Worm (Caenorhabditis elegans): Measurements from ENCODE around the gene lnp-1.

lnp-1 gene

ce11 chrX:4550987-4551386 is 37.6 kb upstream of the lnp-1 start (continued):
- TF ChIP-seq C16A3.4 (tag; optimal IDR thresholded peaks at IDR 0.05) (peak; percentile 26), dpl-1 (GFP tag; optimal IDR thresholded peaks at IDR 0.05) (peak in 1 of 3 experiments; percentile 3), pqm-1 (tag; optimal IDR thresholded peaks at IDR 0.05) (no peak), unc-62 (GFP tag; optimal IDR thresholded peaks at IDR 0.05) (no peak), nhr-20 (tag; optimal IDR thresholded peaks at IDR 0.05) (peak; percentile 52), blmp-1 (tag; optimal IDR thresholded peaks at IDR 0.05) (peak; percentile 94), nhr-71 (tag; optimal IDR thresholded peaks at IDR 0.05) (peak; percentile 56), skn-1 (tag; optimal IDR thresholded peaks at IDR 0.05) (no peak), nhr-237 (tag; optimal IDR thresholded peaks at IDR 0.05) (no peak), lsy-2 (tag; optimal IDR thresholded peaks at IDR 0.05) (peak in 1 of 2 experiments; percentile 30)

ce11 chrX:4553033-4553432 is 35.5 kb upstream of the lnp-1 start:
- TF ChIP-seq nhr-77 (tag; optimal IDR thresholded peaks at IDR 0.05) = no peak
- no peak for TF ChIP-seq sup-37 (GFP tag; optimal IDR thresholded peaks at IDR 0.05)
- TF ChIP-seq snu-23 (GFP tag; optimal IDR thresholded peaks at IDR 0.05) = no peak
- TF ChIP-seq Y116A8C.19 (tag; optimal IDR thresholded peaks at IDR 0.05; ENCODE audit: borderline replicate concordance) = no peak
- no peak for TF ChIP-seq lin-35 (GFP tag; optimal IDR thresholded peaks at IDR 0.05)
- TF ChIP-seq unc-130 (tag; optimal IDR thresholded peaks at IDR 0.05) = no peak
- TF ChIP-seq xbp-1 (tag; optimal IDR thresholded peaks at IDR 0.05) = no peak

ce11 chrX:4553491-4553890 is 35.1 kb upstream of the lnp-1 start:
- TF ChIP-seq snu-23 (GFP tag; optimal IDR thresholded peaks at IDR 0.05) = peak; percentile 17
- TF ChIP-seq blmp-1 (tag; optimal IDR thresholded peaks at IDR 0.05) = peak; percentile 32
- peak; percentile 72 for TF ChIP-seq lin-14 (GFP tag; optimal IDR thresholded peaks at IDR 0.05)
- no peak for TF ChIP-seq efl-3 (GFP tag; optimal IDR thresholded peaks at IDR 0.05)
- peak in 1 of 2 experiments; percentile 13 for TF ChIP-seq lsy-2 (tag; optimal IDR thresholded peaks at IDR 0.05)
- peak; percentile 87 for TF ChIP-seq grh-1 (GFP tag; IDR thresholded peaks at IDR 0.05)
- TF ChIP-seq efl-1 (optimal IDR thresholded peaks at IDR 0.05) = no peak
- peak in 1 of 2 experiments; percentile 32 for TF ChIP-seq efl-1 (GFP tag; optimal IDR thresholded peaks at IDR 0.05 in 1 of 2)
- peak in 1 of 2 experiments; percentile 40 for TF ChIP-seq lin-35 (GFP tag; optimal IDR thresholded peaks at IDR 0.05)
- TF ChIP-seq sup-37 (GFP tag; optimal IDR thresholded peaks at IDR 0.05) = no peak
- peak in 1 of 2 experiments; percentile 11 for TF ChIP-seq mdl-1 (tag; optimal IDR thresholded peaks at IDR 0.05)
- TF ChIP-seq nhr-85 (tag) = peak; percentile 88
- TF ChIP-seq fos-1 (tag; optimal IDR thresholded peaks at IDR 0.05) = no peak
- peak; percentile 27 for TF ChIP-seq nhr-71 (tag; optimal IDR thresholded peaks at IDR 0.05)

- TF ChIP-seq nhr-28 (tag; optimal IDR thresholded peaks at IDR 0.05) (no peak), unc-30 (tag; optimal IDR thresholded peaks at IDR 0.05) (no peak), ceh-8 (GFP tag; optimal IDR thresholded peaks at IDR 0.05) (no peak), nhr-85 (tag) (peak; percentile 68), elt-2 (tag; optimal IDR thresholded peaks at IDR 0.05) (no peak), vab-15 (tag; optimal IDR thresholded peaks at IDR 0.05) (no peak), nhr-90 (tag; optimal IDR thresholded peaks at IDR 0.05; ENCODE audit: poor library complexity) (no peak)
These were observed 34.2 kb upstream of the lnp-1 start, which contains the start of gene ham-2 for ce11 chrX:4554385-4554784. Gene ham-2, plus strand, starts transcription at chrX:4554685.

- TF ChIP-seq nhr-90 (tag; optimal IDR thresholded peaks at IDR 0.05; ENCODE audit: poor library complexity) (no peak), nhr-85 (tag) (peak; percentile 81), blmp-1 (tag; optimal IDR thresholded peaks at IDR 0.05) (peak; percentile 43), lin-14 (GFP tag; optimal IDR thresholded peaks at IDR 0.05) (peak; percentile 37)
These were observed 32.5 kb upstream of the lnp-1 start for ce11 chrX:4556028-4556427.

- TF ChIP-seq rnt-1 (tag; optimal IDR thresholded peaks at IDR 0.05) (no peak), lin-15B (tag; optimal IDR thresholded peaks at IDR 0.05) (no peak), lin-35 (GFP tag; optimal IDR thresholded peaks at IDR 0.05) (no peak), sptf-1 (tag; optimal IDR thresholded peaks at IDR 0.05) (no peak), elt-2 (tag; optimal IDR thresholded peaks at IDR 0.05) (no peak), egl-27 (tag; optimal IDR thresholded peaks at IDR 0.05) (no peak)
These were observed 26.7 kb upstream of the lnp-1 start, which contains the start of gene C05E11.6 for ce11 chrX:4561863-4562262. Gene C05E11.6, plus strand, starts transcription at chrX:4562163.
